Worm (Caenorhabditis elegans) whole organism, L1 larva: Measurements from ENCODE around the gene srbc-59.
"Not testable (repeated sequence)": the region's sequence is repeated elsewhere in the genome, so short reads cannot be mapped to it uniquely, and the experiment has no call there.

Experiments used
- C16A3.4 ChIP-seq: fragments of 150-350 bp; optimal IDR thresholded peaks from 2 replicates; lab custom pipeline; 2014; ENCODE audit warnings: missing biosample characterization, missing genetic modification characterization
- aha-1 ChIP-seq: fragments of 150-350 bp; optimal IDR thresholded peaks from 2 replicates; lab custom pipeline; 2014; ENCODE audit warnings: missing biosample characterization, missing genetic modification characterization
- alr-1 ChIP-seq: fragments of 200-800 bp; sonication (Bioruptor generic); optimal IDR thresholded peaks from 2 replicates; lab custom pipeline; 2018; ENCODE audit warnings: borderline replicate concordance, mild to moderate bottlenecking, missing genetic modification characterization, missing compliant biosample characterization
- ama-1 ChIP-seq: fragments of 150-350 bp; optimal IDR thresholded peaks from 2 replicates; lab custom pipeline; 2014
- ceh-63 ChIP-seq: fragments of 200-800 bp; sonication (Bioruptor generic); optimal IDR thresholded peaks from 2 replicates; lab custom pipeline; 2018; ENCODE audit warnings: mild to moderate bottlenecking, missing genetic modification characterization, missing compliant biosample characterization
- ceh-82 ChIP-seq, 3 experiments: fragments of 150-350 bp in 1 of 3; sonication (generic microtip) in 2 of 3; optimal IDR thresholded peaks; 2 replicates each; lab custom pipeline; 2014 to 2017; ENCODE audit warnings: missing biosample characterization in 3 of 3, missing genetic modification characterization in 3 of 3
- ceh-90 ChIP-seq: sonication (generic microtip); optimal IDR thresholded peaks from 2 replicates; lab custom pipeline; 2016; ENCODE audit warnings: missing genetic modification characterization, missing compliant biosample characterization
- dpl-1 ChIP-seq, 3 experiments: fragments of 150-350 bp in 2 of 3; sonication (generic microtip) in 1 of 3; optimal IDR thresholded peaks; 2 replicates each; lab custom pipeline; 2014 to 2017; ENCODE audit warnings: missing biosample characterization in 3 of 3, missing genetic modification characterization in 3 of 3, missing genetic modification reagents in 3 of 3
- egl-27 ChIP-seq, 2 experiments: fragments of 150-350 bp in 1 of 2; sonication (generic microtip); optimal IDR thresholded peaks; 3 replicates each; lab custom pipeline; 2017 to 2018; ENCODE audit warnings: missing biosample characterization in 2 of 2, missing genetic modification characterization in 2 of 2, missing genetic modification reagents in 2 of 2
- elt-2 ChIP-seq: sonication (generic microtip); optimal IDR thresholded peaks from 2 replicates; lab custom pipeline; 2016; ENCODE audit warnings: missing genetic modification characterization, mild to moderate bottlenecking, inconsistent platforms, missing compliant biosample characterization, missing genetic modification reagents
- ets-5 ChIP-seq: fragments of 200-800 bp; sonication (Bioruptor generic); IDR thresholded peaks from 2 replicates; pipeline ENCODE4 v1.3.6; 2022; ENCODE audit warnings: missing genetic modification characterization, missing compliant biosample characterization
- fkh-4 ChIP-seq: sonication (generic microtip); optimal IDR thresholded peaks from 2 replicates; lab custom pipeline; 2016; ENCODE audit warnings: missing compliant biosample characterization, missing genetic modification characterization, borderline replicate concordance
- fkh-8 ChIP-seq: sonication (generic microtip); optimal IDR thresholded peaks from 2 replicates; lab custom pipeline; 2016; ENCODE audit warnings: mild to moderate bottlenecking, missing genetic modification characterization, missing compliant biosample characterization
- fos-1 ChIP-seq: fragments of 150-350 bp; optimal IDR thresholded peaks from 2 replicates; lab custom pipeline; 2014; ENCODE audit warnings: missing biosample characterization, missing genetic modification characterization
- hlh-4 ChIP-seq: sonication (generic microtip); optimal IDR thresholded peaks from 2 replicates; lab custom pipeline; 2016; ENCODE audit warnings: mild to moderate bottlenecking, missing genetic modification characterization, missing compliant biosample characterization
- hpl-2 ChIP-seq: fragments of 150-350 bp; optimal IDR thresholded peaks from 2 replicates; lab custom pipeline; 2014; ENCODE audit warnings: missing biosample characterization, missing genetic modification reagents, missing genetic modification characterization
- lin-13 ChIP-seq: fragments of 150-350 bp; optimal IDR thresholded peaks from 2 replicates; lab custom pipeline; 2014; ENCODE audit warnings: missing biosample characterization, missing genetic modification reagents, missing genetic modification characterization
- lsy-2 ChIP-seq, 2 experiments: fragments of 150-350 bp; optimal IDR thresholded peaks; 2 replicates each; lab custom pipeline; 2014; ENCODE audit warnings: missing biosample characterization in 2 of 2, missing genetic modification characterization in 2 of 2
- mdl-1 ChIP-seq, 2 experiments: fragments of 150-350 bp; optimal IDR thresholded peaks; 2 replicates each; lab custom pipeline; 2014 to 2017; ENCODE audit warnings: missing biosample characterization in 2 of 2, missing genetic modification characterization in 2 of 2, inconsistent platforms in 1 of 2
- mef-2 ChIP-seq: fragments of 150-350 bp; optimal IDR thresholded peaks from 2 replicates; lab custom pipeline; 2014; ENCODE audit warnings: missing biosample characterization, missing genetic modification characterization
- mep-1 ChIP-seq: fragments of 150-350 bp; optimal IDR thresholded peaks from 2 replicates; lab custom pipeline; 2014; ENCODE audit warnings: missing biosample characterization, missing genetic modification characterization
- nhr-11 ChIP-seq: fragments of 150-350 bp; optimal IDR thresholded peaks from 2 replicates; lab custom pipeline; 2014; ENCODE audit warnings: missing biosample characterization, missing genetic modification characterization
- nhr-12 ChIP-seq: sonication (generic microtip); optimal IDR thresholded peaks from 2 replicates; lab custom pipeline; 2017; ENCODE audit warnings: missing biosample characterization, missing genetic modification characterization
- nhr-28 ChIP-seq: fragments of 150-350 bp; optimal IDR thresholded peaks from 2 replicates; lab custom pipeline; 2014; ENCODE audit warnings: missing biosample characterization, missing genetic modification characterization
- nhr-47 ChIP-seq: sonication (generic microtip); optimal IDR thresholded peaks from 2 replicates; lab custom pipeline; 2016; ENCODE audit warnings: mild to moderate bottlenecking, missing genetic modification characterization, moderate library complexity, missing compliant biosample characterization
- nhr-90 ChIP-seq: sonication (generic microtip); optimal IDR thresholded peaks from 2 replicates; lab custom pipeline; 2016; ENCODE audit warnings: mild to moderate bottlenecking, missing genetic modification characterization, missing compliant biosample characterization; ENCODE audit not compliant: poor library complexity
- pag-3 ChIP-seq: sonication (generic microtip); optimal IDR thresholded peaks from 2 replicates; lab custom pipeline; 2017; ENCODE audit warnings: missing genetic modification characterization, mild to moderate bottlenecking, missing compliant biosample characterization, antibody characterized with exemption, borderline replicate concordance; ENCODE audit not compliant: insufficient read depth
- pqm-1 ChIP-seq: sonication (generic microtip); optimal IDR thresholded peaks from 3 replicates; lab custom pipeline; 2017; ENCODE audit warnings: missing biosample characterization, missing genetic modification characterization
- skn-1 ChIP-seq: fragments of 150-350 bp; optimal IDR thresholded peaks from 2 replicates; lab custom pipeline; 2014; ENCODE audit warnings: missing biosample characterization, missing genetic modification characterization
- snpc-4 ChIP-seq: fragments of 150-350 bp; optimal IDR thresholded peaks from 2 replicates; lab custom pipeline; 2014; ENCODE audit warnings: missing biosample characterization, missing genetic modification characterization
- sptf-1 ChIP-seq: fragments of 150-350 bp; optimal IDR thresholded peaks from 2 replicates; lab custom pipeline; 2014; ENCODE audit warnings: missing biosample characterization, missing genetic modification characterization
- sup-37 ChIP-seq: fragments of 200-800 bp; sonication (Bioruptor generic); optimal IDR thresholded peaks from 2 replicates; lab custom pipeline; 2018; ENCODE audit warnings: mild to moderate bottlenecking, missing genetic modification characterization, missing compliant biosample characterization
- tbx-2 ChIP-seq: sonication (generic microtip); optimal IDR thresholded peaks from 2 replicates; lab custom pipeline; 2016; ENCODE audit warnings: missing genetic modification characterization, missing compliant biosample characterization
- unc-130 ChIP-seq: fragments of 150-350 bp; optimal IDR thresholded peaks from 2 replicates; lab custom pipeline; 2017; ENCODE audit warnings: missing biosample characterization, missing genetic modification characterization, inconsistent platforms
- unc-30 ChIP-seq: sonication (generic microtip); optimal IDR thresholded peaks from 2 replicates; lab custom pipeline; 2017; ENCODE audit warnings: missing biosample characterization, missing genetic modification characterization
- unc-62 ChIP-seq: fragments of 150-350 bp; optimal IDR thresholded peaks from 2 replicates; lab custom pipeline; 2014; ENCODE audit warnings: missing biosample characterization, missing genetic modification reagents, missing genetic modification characterization
- vab-15 ChIP-seq: sonication (generic microtip); optimal IDR thresholded peaks from 2 replicates; lab custom pipeline; 2017; ENCODE audit warnings: missing genotype, mild to moderate bottlenecking, missing genetic modification characterization, missing compliant biosample characterization
- zag-1 ChIP-seq: fragments of 150-350 bp; optimal IDR thresholded peaks from 2 replicates; lab custom pipeline; 2014; ENCODE audit warnings: missing biosample characterization, missing genetic modification characterization
- zip-4 ChIP-seq: fragments of 200-800 bp; sonication (Bioruptor generic); optimal IDR thresholded peaks from 2 replicates; lab custom pipeline; 2018; ENCODE audit warnings: mild to moderate bottlenecking, missing genetic modification characterization, moderate library complexity, missing compliant biosample characterization

Gene srbc-59

ce11 chrV:813101-813500, 34.7 kb downstream of the srbc-59 start, which contains the start of gene R13D11.10:
Gene R13D11.10 (minus strand): TSS chrV:813201.
- TF ChIP-seq skn-1 (tag; lab: Kevin White, UChicago): no peak
- TF ChIP-seq vab-15 (tag; lab: Kevin White, UChicago): no peak
- TF ChIP-seq ceh-90 (tag; lab: Kevin White, UChicago): no peak
- no peak for TF ChIP-seq pqm-1 (tag; lab: Kevin White, UChicago)
- TF ChIP-seq pag-3: no peak

- no peak for TF ChIP-seq ceh-82 (tag; optimal IDR thresholded peaks at IDR 0.05; lab: Kevin White, UChicago)
- no peak for TF ChIP-seq tbx-2 (tag; lab: Kevin White, UChicago)
- TF ChIP-seq ceh-63: no peak
- no peak for TF ChIP-seq mdl-1 (tag; optimal IDR thresholded peaks at IDR 0.05; lab: Kevin White, UChicago)
- no peak for TF ChIP-seq sup-37 (GFP tag; lab: Kevin White, UChicago)
- TF ChIP-seq unc-130 (tag; lab: Kevin White, UChicago): no peak
- TF ChIP-seq fkh-4 (tag; lab: Kevin White, UChicago): no peak
- no peak for TF ChIP-seq pag-3
- TF ChIP-seq dpl-1 (GFP tag; optimal IDR thresholded peaks at IDR 0.05; lab: Kevin White, UChicago): no peak
- no peak for TF ChIP-seq hlh-4
- TF ChIP-seq lin-13: no peak
- TF ChIP-seq mef-2 (tag; lab: Kevin White, UChicago): no peak
- no peak for TF ChIP-seq ets-5 (GFP tag; lab: Robert Waterston, UW)
- TF ChIP-seq zip-4: no peak
- no peak for TF ChIP-seq nhr-12 (tag; lab: Kevin White, UChicago)
- no peak for TF ChIP-seq alr-1 (tag; lab: Kevin White, UChicago)
- no peak for TF ChIP-seq C16A3.4
- TF ChIP-seq egl-27 (tag; optimal IDR thresholded peaks at IDR 0.05; lab: Kevin White, UChicago): no peak
Observed at ce11 chrV:814716-815115, 36.3 kb downstream of the srbc-59 start, which contains the start of gene R13D11.3. Gene R13D11.3 (plus strand): TSS chrV:815016.

ce11 chrV:817182-817581, 38.7 kb downstream of the srbc-59 start, which contains the start of gene R13D11.1:
Gene R13D11.1 (plus strand): TSS chrV:817482.
- TF ChIP-seq nhr-90 (no peak), mep-1 (no peak), ceh-90 (tag; lab: Kevin White, UChicago) (no peak), zag-1 (tag; lab: Kevin White, UChicago) (no peak), tbx-2 (tag; lab: Kevin White, UChicago) (no peak), sup-37 (GFP tag; lab: Kevin White, UChicago) (no peak), ceh-82 (tag; optimal IDR thresholded peaks at IDR 0.05; lab: Kevin White, UChicago) (no peak), elt-2 (tag; lab: Kevin White, UChicago) (no peak)

ce11 chrV:820629-821028, 42.2 kb downstream of the srbc-59 start, which contains the start of gene srx-32:
Gene srx-32 (minus strand): TSS chrV:820729.
- not testable (repeated sequence) for TF ChIP-seq unc-62 (GFP tag; lab: Kevin White, UChicago); nhr-11 (tag; lab: Kevin White, UChicago); nhr-12 (tag; lab: Kevin White, UChicago)

ce11 chrV:822922-823321, 44.5 kb downstream of the srbc-59 start, which contains the start of gene srx-31:
Gene srx-31 (minus strand): TSS chrV:823022.
- not testable (repeated sequence) for TF ChIP-seq alr-1, aha-1, nhr-28 (tag; lab: Kevin White, UChicago)

ce11 chrV:826097-826496, 47.7 kb downstream of the srbc-59 start, which contains the start of gene F41H8.2:
Gene F41H8.2 (plus strand): TSS chrV:826397.
- TF ChIP-seq hlh-4 (no peak), lsy-2 (tag; optimal IDR thresholded peaks at IDR 0.05; lab: Kevin White, UChicago) (no peak), ama-1 (lab: Kevin White, UChicago) (no peak), hpl-2 (GFP tag; lab: Kevin White, UChicago) (no peak), mep-1 (no peak), unc-30 (tag; lab: Kevin White, UChicago) (no peak), alr-1 (tag; lab: Kevin White, UChicago) (no peak), nhr-12 (tag; lab: Kevin White, UChicago) (no peak), nhr-47 (tag; lab: Kevin White, UChicago) (no peak), snpc-4 (tag; lab: Kevin White, UChicago) (no peak), fkh-8 (tag; lab: Kevin White, UChicago) (no peak), dpl-1 (GFP tag; optimal IDR thresholded peaks at IDR 0.05; lab: Kevin White, UChicago) (no peak), ets-5 (GFP tag; lab: Robert Waterston, UW) (no peak), aha-1 (tag; lab: Kevin White, UChicago) (no peak), sptf-1 (no peak), fos-1 (tag; lab: Kevin White, UChicago) (no peak)
